Worm (Caenorhabditis elegans) whole organism, mixed stage, embryonic: ENCODE results near the gene C09E8.1.
"Not testable (repeated sequence)": the region's sequence is repeated elsewhere in the genome, so short reads cannot be mapped to it uniquely, and the experiment has no call there.

Experiments
- bed-3 ChIP-seq: fragments of 200-800 bp; sonication (Bioruptor generic); optimal IDR thresholded peaks from 3 replicates; lab custom pipeline; 2018; ENCODE audit warnings: mild to moderate bottlenecking, missing genetic modification characterization, moderate library complexity, missing compliant biosample characterization
- blmp-1 ChIP-seq: fragments of 150-350 bp; optimal IDR thresholded peaks from 2 replicates; lab custom pipeline; 2014; ENCODE audit warnings: missing biosample characterization, missing genetic modification characterization
- ceh-39 ChIP-seq: fragments of 150-350 bp; optimal IDR thresholded peaks from 2 replicates; lab custom pipeline; 2014; ENCODE audit warnings: missing biosample characterization, missing genetic modification characterization
- ceh-43 ChIP-seq: fragments of 200-800 bp; sonication (Bioruptor generic); optimal IDR thresholded peaks from 2 replicates; lab custom pipeline; 2018; ENCODE audit warnings: mild to moderate bottlenecking, missing genetic modification characterization, moderate library complexity, missing compliant biosample characterization
- ceh-83 ChIP-seq: fragments of 200-800 bp; sonication (Bioruptor generic); optimal IDR thresholded peaks from 2 replicates; lab custom pipeline; 2018; ENCODE audit warnings: mild to moderate bottlenecking, missing genetic modification characterization, missing compliant biosample characterization
- ces-1 ChIP-seq: fragments of 150-350 bp; optimal IDR thresholded peaks from 2 replicates; lab custom pipeline; 2014; ENCODE audit warnings: missing biosample characterization, missing genetic modification reagents, missing genetic modification characterization
- cnd-1 ChIP-seq: fragments of 200-800 bp; sonication (Bioruptor generic); optimal IDR thresholded peaks from 2 replicates; lab custom pipeline; 2018; ENCODE audit warnings: mild to moderate bottlenecking, missing genetic modification characterization, missing compliant biosample characterization
- drap-1 ChIP-seq: fragments of 200-800 bp; sonication (Bioruptor generic); optimal IDR thresholded peaks from 3 replicates; lab custom pipeline; 2018; ENCODE audit warnings: mild to moderate bottlenecking, missing genetic modification characterization, missing compliant biosample characterization
- elt-1 ChIP-seq: sonication (generic microtip); optimal IDR thresholded peaks from 2 replicates; lab custom pipeline; 2017; ENCODE audit warnings: missing genetic modification characterization, mild to moderate bottlenecking, missing compliant biosample characterization, antibody characterized with exemption, moderate library complexity, borderline replicate concordance; ENCODE audit not compliant: insufficient read depth
- elt-3 ChIP-seq: fragments of 150-350 bp; optimal IDR thresholded peaks from 2 replicates; lab custom pipeline; 2014; ENCODE audit warnings: missing biosample characterization, missing genetic modification characterization
- flh-1 ChIP-seq: fragments of 200-800 bp; sonication (Bioruptor generic); optimal IDR thresholded peaks from 2 replicates; lab custom pipeline; 2018; ENCODE audit warnings: mild to moderate bottlenecking, missing genetic modification characterization, moderate library complexity, missing compliant biosample characterization
- ham-2 ChIP-seq: fragments of 200-800 bp; sonication (Bioruptor generic); optimal IDR thresholded peaks from 2 replicates; lab custom pipeline; 2018; ENCODE audit warnings: mild to moderate bottlenecking, missing genetic modification characterization, missing compliant biosample characterization
- hlh-1 ChIP-seq: fragments of 150-350 bp; optimal IDR thresholded peaks from 2 replicates; lab custom pipeline; 2014; ENCODE audit warnings: missing biosample characterization, missing genetic modification reagents, missing genetic modification characterization
- lin-13 ChIP-seq: fragments of 150-350 bp; optimal IDR thresholded peaks from 2 replicates; lab custom pipeline; 2014; ENCODE audit warnings: missing biosample characterization, missing genetic modification characterization
- lin-32 ChIP-seq: fragments of 200-800 bp; sonication (Bioruptor generic); optimal IDR thresholded peaks from 2 replicates; lab custom pipeline; 2018; ENCODE audit warnings: mild to moderate bottlenecking, missing genetic modification characterization, missing compliant biosample characterization
- lsy-2 ChIP-seq: fragments of 150-350 bp; optimal IDR thresholded peaks from 2 replicates; lab custom pipeline; 2014; ENCODE audit warnings: missing biosample characterization, missing genetic modification characterization
- mab-5 ChIP-seq: fragments of 150-350 bp; optimal IDR thresholded peaks from 2 replicates; lab custom pipeline; 2014; ENCODE audit warnings: missing biosample characterization, missing genetic modification characterization
- mep-1 ChIP-seq: fragments of 150-350 bp; optimal IDR thresholded peaks from 2 replicates; lab custom pipeline; 2017; ENCODE audit warnings: missing biosample characterization, missing genetic modification reagents, missing genetic modification characterization, inconsistent platforms
- mls-2 ChIP-seq: sonication (generic microtip); optimal IDR thresholded peaks from 2 replicates; lab custom pipeline; 2016; ENCODE audit warnings: mild to moderate bottlenecking, missing genetic modification characterization, moderate library complexity, missing compliant biosample characterization
- nhr-12 ChIP-seq: fragments of 150-350 bp; optimal IDR thresholded peaks from 2 replicates; lab custom pipeline; 2014; ENCODE audit warnings: missing biosample characterization, missing genetic modification characterization
- nhr-2 ChIP-seq: fragments of 150-350 bp; optimal IDR thresholded peaks from 2 replicates; lab custom pipeline; 2014; ENCODE audit warnings: missing biosample characterization, missing genetic modification characterization
- nhr-237 ChIP-seq: fragments of 150-350 bp; optimal IDR thresholded peaks from 2 replicates; lab custom pipeline; 2014; ENCODE audit warnings: missing biosample characterization, missing genetic modification characterization
- nhr-28 ChIP-seq: fragments of 150-350 bp; optimal IDR thresholded peaks from 2 replicates; lab custom pipeline; 2014; ENCODE audit warnings: missing biosample characterization, missing genetic modification characterization
- nhr-76 ChIP-seq: sonication (generic microtip); optimal IDR thresholded peaks from 2 replicates; lab custom pipeline; 2017; ENCODE audit warnings: missing biosample characterization, missing genetic modification characterization
- pha-4 ChIP-seq: fragments of 150-350 bp; optimal IDR thresholded peaks from 2 replicates; lab custom pipeline; 2018; ENCODE audit warnings: missing biosample characterization, missing genetic modification reagents, missing genetic modification characterization
- sem-2 ChIP-seq: fragments of 200-800 bp; sonication (Bioruptor generic); optimal IDR thresholded peaks from 2 replicates; lab custom pipeline; 2018; ENCODE audit warnings: mild to moderate bottlenecking, missing genetic modification characterization, missing compliant biosample characterization
- snpc-4 ChIP-seq: fragments of 150-350 bp; optimal IDR thresholded peaks from 2 replicates; lab custom pipeline; 2014; ENCODE audit warnings: missing biosample characterization, missing genetic modification characterization
- unc-120 ChIP-seq: sonication (generic microtip); optimal IDR thresholded peaks from 2 replicates; lab custom pipeline; 2017; ENCODE audit warnings: missing genetic modification characterization, missing compliant biosample characterization; ENCODE audit not compliant: poor library complexity, severe bottlenecking
- unc-39 ChIP-seq: fragments of 150-350 bp; optimal IDR thresholded peaks from 2 replicates; lab custom pipeline; 2014; ENCODE audit warnings: missing biosample characterization, missing genetic modification characterization
- unc-62 ChIP-seq: fragments of 150-350 bp; optimal IDR thresholded peaks from 2 replicates; lab custom pipeline; 2014; ENCODE audit warnings: missing biosample characterization, missing genetic modification reagents, missing genetic modification characterization
- zip-8 ChIP-seq: fragments of 150-350 bp; optimal IDR thresholded peaks from 2 replicates; lab custom pipeline; 2014; ENCODE audit warnings: missing biosample characterization, missing genetic modification characterization
- ztf-11 ChIP-seq: fragments of 150-350 bp; optimal IDR thresholded peaks from 2 replicates; lab custom pipeline; 2014; ENCODE audit warnings: missing biosample characterization, missing genetic modification characterization

Gene C09E8.1

DNA sequence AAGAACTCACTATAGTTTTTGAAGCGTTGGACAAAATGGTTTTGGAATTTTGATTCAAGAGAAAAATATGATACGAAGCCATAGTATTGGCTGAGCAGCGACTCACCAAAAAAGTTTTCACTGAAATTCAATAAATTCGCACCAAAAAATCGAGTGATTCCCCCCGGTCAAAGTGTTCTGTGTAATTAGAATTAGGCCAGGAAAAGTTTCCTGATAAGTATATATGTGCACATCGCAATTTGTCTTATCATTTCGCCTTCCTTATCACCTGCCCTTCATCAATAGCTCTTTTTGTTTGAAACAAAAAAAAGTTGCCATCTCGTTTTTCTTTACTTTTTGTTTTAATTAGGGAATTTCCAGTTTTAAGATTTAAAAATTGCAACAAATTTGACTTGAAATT is 34.6 kb upstream of the C09E8.1 start:
- TF ChIP-seq unc-39 (tag; lab: Kevin White, UChicago) (no peak), ceh-39 (tag; lab: Kevin White, UChicago) (no peak), nhr-2 (tag; lab: Kevin White, UChicago) (no peak), hlh-1 (no peak), nhr-76 (tag; lab: Kevin White, UChicago) (no peak), mls-2 (tag; lab: Kevin White, UChicago) (no peak), flh-1 (GFP tag; lab: Kevin White, UChicago) (no peak), elt-1 (tag; lab: Kevin White, UChicago) (no peak), ham-2 (GFP tag; lab: Kevin White, UChicago) (no peak), cnd-1 (tag; lab: Kevin White, UChicago) (no peak), ceh-43 (GFP tag; lab: Kevin White, UChicago) (no peak), bed-3 (GFP tag; lab: Kevin White, UChicago) (no peak), ceh-83 (GFP tag; lab: Kevin White, UChicago) (no peak), drap-1 (GFP tag; lab: Kevin White, UChicago) (no peak), lin-32 (GFP tag; lab: Kevin White, UChicago) (no peak), lin-13 (tag; lab: Kevin White, UChicago) (no peak), blmp-1 (tag; lab: Kevin White, UChicago) (no peak), lsy-2 (tag; lab: Kevin White, UChicago) (no peak), mab-5 (tag; lab: Kevin White, UChicago) (no peak), zip-8 (no peak)

DNA sequence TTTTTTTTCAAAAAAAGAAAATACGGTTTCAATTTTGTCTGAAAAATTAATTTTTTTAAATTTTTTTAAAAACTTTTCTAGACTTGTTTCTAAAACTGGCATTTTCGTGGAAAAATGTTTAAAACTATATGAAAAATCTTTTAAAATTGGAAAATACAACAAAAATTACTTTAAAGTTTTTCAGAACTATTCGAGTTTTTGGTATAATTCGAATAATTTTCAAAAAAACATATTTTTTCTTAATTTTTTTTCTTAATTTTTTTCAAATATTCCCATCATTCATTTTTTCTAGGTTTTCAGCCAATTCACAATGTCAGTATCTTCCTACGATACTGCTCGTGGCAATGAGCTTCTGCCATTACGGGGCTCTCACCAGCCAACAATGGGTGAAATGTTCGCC is 34.0 kb upstream of the C09E8.1 start, which contains the start of gene slc-36.2:
Gene slc-36.2 (plus strand): TSS at position 301 of the 400 bp plus-strand sequence.
- TF ChIP-seq nhr-237 (tag; lab: Kevin White, UChicago), result no peak

DNA sequence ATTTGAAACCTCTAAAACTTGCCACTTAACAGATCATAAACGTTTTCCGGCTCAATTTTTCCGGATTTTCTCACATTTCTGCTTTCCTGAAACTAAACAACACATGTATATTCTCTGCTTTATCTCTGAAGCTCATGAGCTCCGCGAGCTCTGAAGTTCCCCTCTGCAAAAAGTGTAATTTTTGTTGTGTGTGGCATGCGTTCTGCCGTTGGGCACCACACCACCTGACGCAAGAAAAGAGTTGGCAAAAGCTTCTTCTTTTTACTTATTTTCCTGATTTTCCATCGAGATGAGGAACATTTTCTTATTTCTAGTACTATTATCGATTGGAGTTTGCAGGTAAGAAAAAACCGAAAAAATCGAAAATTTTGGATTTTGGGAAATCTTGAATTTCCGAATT is 29.9 kb upstream of the C09E8.1 start, which contains the start of gene lgc-34:
Gene lgc-34 (plus strand): TSS at position 200 of the 400 bp plus-strand sequence.
- TF ChIP-seq unc-120 (tag; lab: Kevin White, UChicago), result peak; percentile 35
- peak; percentile 95 for TF ChIP-seq hlh-1
- no peak for TF ChIP-seq unc-62 (GFP tag; lab: Kevin White, UChicago)

DNA sequence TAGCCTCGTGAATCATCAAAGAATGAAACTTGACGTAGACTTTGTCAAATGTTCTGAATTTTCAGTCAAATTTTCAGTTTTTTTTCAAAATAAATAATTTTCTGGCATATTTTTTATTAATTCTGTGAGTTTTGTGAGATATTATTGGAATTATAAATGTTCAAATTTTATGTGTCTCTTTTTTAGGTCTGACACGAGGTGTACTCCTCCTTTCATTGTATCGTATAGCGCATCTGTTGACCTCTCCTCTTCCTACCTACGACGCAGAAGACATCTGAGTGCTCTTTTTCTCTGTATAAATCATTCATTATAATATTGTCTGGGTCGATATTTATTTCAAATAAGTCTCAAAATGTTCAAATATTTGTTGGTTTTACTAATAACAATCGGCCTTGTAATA is 21.1 kb upstream of the C09E8.1 start, which contains the start of gene T27A1.3:
Gene T27A1.3 (plus strand): TSS at position 301 of the 400 bp plus-strand sequence.
- not testable (repeated sequence) for TF ChIP-seq nhr-28, ceh-39, nhr-12 (tag; lab: Kevin White, UChicago)

DNA sequence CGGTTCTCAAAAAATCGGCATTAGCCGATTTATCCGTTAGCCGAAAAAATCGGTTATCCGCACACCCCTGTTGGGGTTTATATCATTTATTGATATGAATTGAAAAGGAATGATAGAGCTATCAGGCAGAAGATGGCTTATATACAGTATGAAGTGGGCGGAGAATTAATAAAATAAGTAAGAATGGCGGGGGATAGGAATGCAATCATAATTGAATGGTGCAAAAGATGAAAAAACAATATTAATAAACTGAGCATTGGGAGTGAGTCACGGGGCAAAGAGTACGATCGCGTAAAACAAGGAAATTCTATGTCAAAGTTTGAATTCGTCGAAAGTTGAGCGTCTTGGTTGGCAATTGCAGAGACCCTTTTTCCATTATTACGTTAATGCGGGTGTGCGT is 19.5 kb upstream of the C09E8.1 start, which contains the start of gene T27A1.2:
Gene T27A1.2 (minus strand): TSS at position 101 of the 400 bp plus-strand sequence.
- no peak for TF ChIP-seq ztf-11 (tag; lab: Kevin White, UChicago)
- TF ChIP-seq blmp-1 (tag; lab: Kevin White, UChicago), result no peak
- TF ChIP-seq ceh-43 (GFP tag; lab: Kevin White, UChicago), result no peak
- TF ChIP-seq unc-120 (tag; lab: Kevin White, UChicago), result no peak
- TF ChIP-seq sem-2, result no peak
- TF ChIP-seq ces-1, result no peak
- TF ChIP-seq mls-2 (tag; lab: Kevin White, UChicago), result no peak
- TF ChIP-seq elt-3 (tag; lab: Kevin White, UChicago), result no peak
- no peak for TF ChIP-seq mab-5 (tag; lab: Kevin White, UChicago)
- no peak for TF ChIP-seq lsy-2 (tag; lab: Kevin White, UChicago)
- TF ChIP-seq unc-62 (GFP tag; lab: Kevin White, UChicago), result no peak
- no peak for TF ChIP-seq mep-1

DNA sequence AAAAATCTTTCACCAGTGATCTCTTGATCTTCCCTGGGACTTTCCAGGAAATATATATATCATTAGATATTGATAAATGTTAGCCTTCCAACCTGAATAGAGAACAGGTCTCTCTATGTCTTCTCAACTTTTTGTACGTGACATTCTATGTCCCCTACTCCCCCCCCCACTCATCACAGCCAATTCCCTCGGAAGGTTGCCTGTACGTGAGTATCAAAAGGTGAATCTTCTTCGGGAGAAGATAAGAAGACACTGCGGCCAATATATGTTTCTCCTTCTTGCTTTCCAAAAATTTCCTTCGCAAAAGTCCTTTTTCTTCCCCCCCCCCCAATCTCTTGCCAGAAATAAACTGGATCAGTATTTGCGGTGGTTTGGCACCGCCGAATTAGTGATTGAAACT is 13.9 kb upstream of the C09E8.1 start:
- TF ChIP-seq nhr-12 (tag; lab: Kevin White, UChicago), result no peak
- TF ChIP-seq bed-3 (GFP tag; lab: Kevin White, UChicago), result no peak
- TF ChIP-seq snpc-4 (tag; lab: Kevin White, UChicago), result no peak
- no peak for TF ChIP-seq nhr-76 (tag; lab: Kevin White, UChicago)
- no peak for TF ChIP-seq elt-3 (tag; lab: Kevin White, UChicago)
- no peak for TF ChIP-seq cnd-1 (tag; lab: Kevin White, UChicago)
- no peak for TF ChIP-seq pha-4 (tag; lab: Kevin White, UChicago)
- TF ChIP-seq hlh-1, result no peak
- no peak for TF ChIP-seq ham-2 (GFP tag; lab: Kevin White, UChicago)
